Worm (Caenorhabditis elegans) whole organism, young adult: Measurements from ENCODE around the gene rft-2.

Experiments
- B0019.2 ChIP-seq: fragments of 200-800 bp; sonication (Bioruptor generic); conservative IDR thresholded peaks from 2 replicates; pipeline ENCODE4 v1.3.6; 2022; ENCODE audit warnings: missing genetic modification reagents, missing genetic modification characterization, missing compliant biosample characterization
- B0261.1 ChIP-seq: sonication (generic microtip); optimal IDR thresholded peaks from 2 replicates; lab custom pipeline; 2016; ENCODE audit warnings: mild to moderate bottlenecking, missing genetic modification characterization, moderate library complexity, missing compliant biosample characterization
- C06A6.2 ChIP-seq: fragments of 200-800 bp; sonication (Bioruptor generic); conservative IDR thresholded peaks from 2 replicates; pipeline ENCODE4 v1.3.6; 2022; ENCODE audit warnings: missing genetic modification characterization, missing compliant biosample characterization
- F57A8.1 ChIP-seq: fragments of 200-800 bp; sonication (Bioruptor generic); optimal IDR thresholded peaks from 2 replicates; lab custom pipeline; 2018; ENCODE audit warnings: mild to moderate bottlenecking, missing genetic modification characterization, moderate library complexity, missing compliant biosample characterization
- Y53G8AR.9 ChIP-seq: fragments of 200-800 bp; sonication (Bioruptor generic); conservative IDR thresholded peaks from 2 replicates; pipeline ENCODE4 v1.3.6; 2022; ENCODE audit warnings: missing genetic modification reagents, missing genetic modification characterization, missing compliant biosample characterization
- Y67H2A.10 ChIP-seq: fragments of 200-800 bp; sonication (Bioruptor generic); conservative IDR thresholded peaks from 2 replicates; pipeline ENCODE4 v1.3.6; 2022; ENCODE audit warnings: missing genetic modification reagents, missing genetic modification characterization, missing compliant biosample characterization
- Y95B8A.8 ChIP-seq: fragments of 200-800 bp; sonication (Bioruptor generic); IDR thresholded peaks from 2 replicates; pipeline ENCODE4 v1.3.6; 2022; ENCODE audit warnings: missing genetic modification reagents, missing genetic modification characterization, missing compliant biosample characterization
- ZK185.1 ChIP-seq: sonication (generic microtip); optimal IDR thresholded peaks from 2 replicates; lab custom pipeline; 2016; ENCODE audit warnings: mild to moderate bottlenecking, missing genetic modification characterization, missing compliant biosample characterization; ENCODE audit not compliant: poor library complexity, severe bottlenecking
- atf-7 ChIP-seq: sonication (generic microtip); optimal IDR thresholded peaks from 2 replicates; lab custom pipeline; 2017; ENCODE audit warnings: mild to moderate bottlenecking, missing genetic modification characterization, missing compliant biosample characterization
- cebp-1 ChIP-seq, 2 experiments: fragments of 200-800 bp in 1 of 2; sonication (Bioruptor generic) in 1 of 2; sonication (generic microtip) in 1 of 2; IDR thresholded peaks in 1 of 2; optimal IDR thresholded peaks in 1 of 2; 2 replicates each; pipeline versions ENCODE4 v1.3.6 to Lab custom; 2017 to 2022; ENCODE audit warnings: missing compliant biosample characterization in 2 of 2, missing genetic modification characterization in 2 of 2, mild to moderate bottlenecking in 1 of 2, missing genetic modification reagents in 1 of 2, moderate library complexity in 1 of 2
- cebp-2 ChIP-seq: fragments of 200-800 bp; sonication (Bioruptor generic); IDR thresholded peaks from 2 replicates; pipeline ENCODE4 v1.3.6; 2022; ENCODE audit warnings: missing genetic modification characterization, missing compliant biosample characterization
- ceh-100 ChIP-seq: fragments of 200-800 bp; sonication (Bioruptor generic); IDR thresholded peaks from 2 replicates; pipeline ENCODE4 v1.3.6; 2022; ENCODE audit warnings: missing genetic modification reagents, missing genetic modification characterization, missing compliant biosample characterization
- ceh-27 ChIP-seq: fragments of 200-800 bp; sonication (Bioruptor generic); optimal IDR thresholded peaks from 2 replicates; lab custom pipeline; 2018; ENCODE audit warnings: mild to moderate bottlenecking, missing genetic modification characterization, moderate library complexity, missing compliant biosample characterization
- chd-7 ChIP-seq: sonication (generic microtip); optimal IDR thresholded peaks from 2 replicates; lab custom pipeline; 2016; ENCODE audit warnings: mild to moderate bottlenecking, missing genetic modification characterization, moderate library complexity, missing compliant biosample characterization
- die-1 ChIP-seq: sonication (generic microtip); optimal IDR thresholded peaks from 2 replicates; lab custom pipeline; 2016; ENCODE audit warnings: missing genotype, mild to moderate bottlenecking, missing genetic modification characterization, missing compliant biosample characterization
- dox-1 ChIP-seq: fragments of 200-800 bp; sonication (Bioruptor generic); IDR thresholded peaks from 2 replicates; pipeline ENCODE4 v1.3.6; 2022; ENCODE audit warnings: missing genetic modification reagents, missing genetic modification characterization, missing compliant biosample characterization
- dpff-1 ChIP-seq: sonication (generic microtip); optimal IDR thresholded peaks from 2 replicates; lab custom pipeline; 2017; ENCODE audit warnings: mild to moderate bottlenecking, missing genetic modification characterization, missing compliant biosample characterization
- egrh-3 ChIP-seq: fragments of 200-800 bp; sonication (Bioruptor generic); IDR thresholded peaks from 2 replicates; pipeline ENCODE4 v1.3.6; 2022; ENCODE audit warnings: missing genetic modification reagents, missing genetic modification characterization, missing compliant biosample characterization
- hlh-26 ChIP-seq: fragments of 200-800 bp; sonication (Bioruptor generic); conservative IDR thresholded peaks from 2 replicates; pipeline ENCODE4 v1.3.6; 2022; ENCODE audit warnings: missing genetic modification reagents, missing genetic modification characterization, missing compliant biosample characterization
- hrde-1 ChIP-seq: sonication (generic microtip); optimal IDR thresholded peaks from 2 replicates; lab custom pipeline; 2016; ENCODE audit warnings: missing genetic modification characterization, mild to moderate bottlenecking, missing compliant biosample characterization, moderate library complexity, missing genotype, missing genetic modification reagents, borderline replicate concordance
- hsf-1 ChIP-seq: fragments of 200-800 bp; sonication (Bioruptor generic); IDR thresholded peaks from 2 replicates; pipeline ENCODE4 v1.3.6; 2022; ENCODE audit warnings: missing genetic modification reagents, missing genetic modification characterization, missing compliant biosample characterization
- lin-26 ChIP-seq: fragments of 200-800 bp; sonication (Bioruptor generic); IDR thresholded peaks from 2 replicates; pipeline ENCODE4 v1.3.6; 2022; ENCODE audit warnings: missing genetic modification reagents, missing genetic modification characterization, missing compliant biosample characterization
- lin-40 ChIP-seq: sonication (generic microtip); optimal IDR thresholded peaks from 2 replicates; lab custom pipeline; 2016; ENCODE audit warnings: missing genetic modification characterization, mild to moderate bottlenecking, missing compliant biosample characterization, missing genotype, missing genetic modification reagents
- madf-3 ChIP-seq: fragments of 200-800 bp; sonication (Bioruptor generic); IDR thresholded peaks from 2 replicates; pipeline ENCODE4 v1.3.6; 2022; ENCODE audit warnings: missing genetic modification reagents, missing genetic modification characterization, missing compliant biosample characterization
- mes-4 ChIP-seq: sonication (generic microtip); optimal IDR thresholded peaks from 2 replicates; lab custom pipeline; 2016; ENCODE audit warnings: missing genotype, missing genetic modification characterization, missing compliant biosample characterization
- mxl-1 ChIP-seq: sonication (generic microtip); optimal IDR thresholded peaks from 2 replicates; lab custom pipeline; 2016; ENCODE audit warnings: missing genetic modification characterization, missing compliant biosample characterization
- nfya-1 ChIP-seq: sonication (generic microtip); optimal IDR thresholded peaks from 2 replicates; lab custom pipeline; 2017; ENCODE audit warnings: antibody characterized with exemption, missing compliant biosample characterization, missing genetic modification characterization, borderline replicate concordance; ENCODE audit not compliant: insufficient read depth
- nhr-120 ChIP-seq: fragments of 200-800 bp; sonication (Bioruptor generic); IDR thresholded peaks from 2 replicates; pipeline ENCODE4 v1.3.6; 2022; ENCODE audit warnings: missing genetic modification characterization, missing compliant biosample characterization
- nhr-179 ChIP-seq: sonication (generic microtip); optimal IDR thresholded peaks from 2 replicates; lab custom pipeline; 2016; ENCODE audit warnings: mild to moderate bottlenecking, missing genetic modification characterization, missing compliant biosample characterization
- nhr-80 ChIP-seq: sonication (generic microtip); optimal IDR thresholded peaks from 2 replicates; lab custom pipeline; 2016; ENCODE audit warnings: missing genetic modification characterization, missing compliant biosample characterization
- nhr-90 ChIP-seq: sonication (generic microtip); optimal IDR thresholded peaks from 2 replicates; lab custom pipeline; 2016; ENCODE audit warnings: missing genotype, mild to moderate bottlenecking, missing genetic modification characterization, missing compliant biosample characterization
- pha-4 ChIP-seq: fragments of 150-350 bp; sonication (generic microtip); optimal IDR thresholded peaks from 2 replicates; lab custom pipeline; 2014; ENCODE audit warnings: missing biosample characterization, missing genetic modification reagents, missing genetic modification characterization
- rcor-1 ChIP-seq: fragments of 200-800 bp; sonication (Bioruptor generic); IDR thresholded peaks from 2 replicates; pipeline ENCODE4 v1.3.6; 2022; ENCODE audit warnings: missing genetic modification reagents, missing genetic modification characterization, missing compliant biosample characterization
- rec-8 ChIP-seq, 2 experiments: sonication (generic microtip); optimal IDR thresholded peaks; 2 replicates each; lab custom pipeline; 2016; ENCODE audit warnings: mild to moderate bottlenecking in 2 of 2, missing genetic modification characterization in 2 of 2, missing genetic modification reagents in 2 of 2, missing genotype in 2 of 2, missing biosample characterization in 1 of 2, missing compliant biosample characterization in 1 of 2, moderate library complexity in 1 of 2
- repo-1 ChIP-seq: sonication (generic microtip); optimal IDR thresholded peaks from 2 replicates; lab custom pipeline; 2017; ENCODE audit warnings: mild to moderate bottlenecking, missing genetic modification characterization, missing compliant biosample characterization
- snpc-1.3 ChIP-seq: sonication (generic microtip); optimal IDR thresholded peaks from 2 replicates; lab custom pipeline; 2017; ENCODE audit warnings: missing genetic modification characterization, mild to moderate bottlenecking, missing compliant biosample characterization, antibody characterized with exemption, moderate library complexity, missing genotype, missing genetic modification reagents; ENCODE audit not compliant: insufficient read depth
- snpc-3.4 ChIP-seq: sonication (generic microtip); optimal IDR thresholded peaks from 2 replicates; lab custom pipeline; 2017; ENCODE audit warnings: missing genetic modification characterization, mild to moderate bottlenecking, missing compliant biosample characterization, antibody characterized with exemption, moderate library complexity, missing genotype, missing genetic modification reagents
- tbp1 ChIP-seq: fragments of 200-800 bp; sonication (Bioruptor generic); optimal IDR thresholded peaks from 2 replicates; lab custom pipeline; 2018; ENCODE audit warnings: mild to moderate bottlenecking, missing genetic modification characterization, missing compliant biosample characterization
- unc-62 ChIP-seq: fragments of 150-350 bp; optimal IDR thresholded peaks from 2 replicates; lab custom pipeline; 2014; ENCODE audit warnings: missing biosample characterization, missing genetic modification reagents, missing genetic modification characterization

Gene rft-2

ce11 chrV:4486626-4487025 lies 36.3 kb upstream of the rft-2 start:
- peak; percentile 46 for TF ChIP-seq unc-62 (GFP tag; lab: Kevin White, UChicago)
- no peak for TF ChIP-seq die-1 (tag; lab: Kevin White, UChicago)
- TF ChIP-seq hsf-1 (GFP tag; lab: Robert Waterston, UW) = no peak

- TF ChIP-seq snpc-3.4 (tag; lab: Kevin White, UChicago) (no peak), hlh-26 (GFP tag; lab: Robert Waterston, UW) (no peak), cebp-1 (GFP tag; IDR thresholded peaks at IDR 0.05; lab: Robert Waterston, UW) (no peak), cebp-1 (tag; optimal IDR thresholded peaks at IDR 0.05; lab: Kevin White, UChicago) (peak; percentile 23), cebp-2 (GFP tag; lab: Robert Waterston, UW) (no peak), mes-4 (no peak), mxl-1 (tag; lab: Kevin White, UChicago) (no peak), hsf-1 (GFP tag; lab: Robert Waterston, UW) (no peak), nhr-80 (peak; percentile 96), hrde-1 (tag; lab: Kevin White, UChicago) (no peak), dox-1 (0 out of 2 replicates have a peak, but pooled peaks have one; percentile 13), madf-3 (GFP tag; lab: Robert Waterston, UW) (no peak), rcor-1 (GFP tag; lab: Robert Waterston, UW) (no peak), dpff-1 (tag; lab: Kevin White, UChicago) (no peak), pha-4 (tag; lab: Kevin White, UChicago) (peak; percentile 61), nhr-90 (tag; lab: Kevin White, UChicago) (peak; percentile 27), ceh-27 (GFP tag; lab: Kevin White, UChicago) (no peak), lin-40 (tag; lab: Kevin White, UChicago) (peak; percentile 39), nhr-120 (GFP tag; lab: Robert Waterston, UW) (no peak), die-1 (tag; lab: Kevin White, UChicago) (no peak), Y95B8A.8 (GFP tag; lab: Robert Waterston, UW) (no peak)
These were observed 32.7 kb upstream of the rft-2 start, which contains the start of gene exc-15 for ce11 chrV:4483049-4483507. TSS of gene exc-15 (plus strand) at chrV:4483459.

DNA sequence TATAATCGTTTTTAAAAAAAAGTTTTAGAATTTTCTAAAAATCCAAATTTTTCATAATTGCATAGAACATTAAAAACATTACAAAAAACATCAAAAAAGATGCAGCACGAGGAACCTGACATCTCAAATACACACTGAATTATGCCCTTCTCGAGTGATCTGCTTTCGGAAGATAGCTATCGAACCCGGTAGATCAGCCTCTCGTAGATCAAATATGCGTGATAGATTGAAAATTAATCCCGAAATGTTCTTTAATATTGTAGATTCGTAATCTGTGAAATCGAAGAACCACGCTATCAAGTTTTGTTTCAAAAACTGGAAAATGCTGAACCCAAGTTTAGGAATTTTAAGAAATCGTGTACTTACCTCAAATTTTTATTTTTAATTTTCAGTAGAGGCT lies 31.5 kb upstream of the rft-2 start:
- no peak for TF ChIP-seq ceh-100 (GFP tag; lab: Robert Waterston, UW)
- no peak for TF ChIP-seq madf-3 (GFP tag; lab: Robert Waterston, UW)
- TF ChIP-seq atf-7 (tag; lab: Kevin White, UChicago) = no peak
- TF ChIP-seq Y53G8AR.9 = no peak
- no peak for TF ChIP-seq chd-7
- no peak for TF ChIP-seq F57A8.1 (GFP tag; lab: Kevin White, UChicago)
- no peak for TF ChIP-seq B0261.1
- TF ChIP-seq snpc-1.3 = no peak
- no peak for TF ChIP-seq C06A6.2 (GFP tag; lab: Robert Waterston, UW)
- TF ChIP-seq cebp-1 (GFP tag; IDR thresholded peaks at IDR 0.05; lab: Robert Waterston, UW) = no peak
- TF ChIP-seq cebp-1 (tag; optimal IDR thresholded peaks at IDR 0.05; lab: Kevin White, UChicago) = no peak
- TF ChIP-seq repo-1 (tag; lab: Kevin White, UChicago) = no peak
- no peak for TF ChIP-seq ZK185.1 (tag; lab: Kevin White, UChicago)
- TF ChIP-seq B0019.2 (GFP tag; lab: Robert Waterston, UW) = no peak
- TF ChIP-seq nfya-1 = no peak
- no peak for TF ChIP-seq rec-8 (tag; optimal IDR thresholded peaks at IDR 0.05; lab: Kevin White, UChicago)
- no peak for TF ChIP-seq tbp1 (GFP tag; lab: Kevin White, UChicago)
- TF ChIP-seq Y67H2A.10 = no peak
- no peak for TF ChIP-seq egrh-3 (GFP tag; lab: Robert Waterston, UW)
- TF ChIP-seq lin-26 = no peak
- TF ChIP-seq nhr-179 (tag; lab: Kevin White, UChicago) = no peak
